Fruit fly (Drosophila melanogaster): ENCODE data around the gene CG32112.

CG32112 gene

DNA sequence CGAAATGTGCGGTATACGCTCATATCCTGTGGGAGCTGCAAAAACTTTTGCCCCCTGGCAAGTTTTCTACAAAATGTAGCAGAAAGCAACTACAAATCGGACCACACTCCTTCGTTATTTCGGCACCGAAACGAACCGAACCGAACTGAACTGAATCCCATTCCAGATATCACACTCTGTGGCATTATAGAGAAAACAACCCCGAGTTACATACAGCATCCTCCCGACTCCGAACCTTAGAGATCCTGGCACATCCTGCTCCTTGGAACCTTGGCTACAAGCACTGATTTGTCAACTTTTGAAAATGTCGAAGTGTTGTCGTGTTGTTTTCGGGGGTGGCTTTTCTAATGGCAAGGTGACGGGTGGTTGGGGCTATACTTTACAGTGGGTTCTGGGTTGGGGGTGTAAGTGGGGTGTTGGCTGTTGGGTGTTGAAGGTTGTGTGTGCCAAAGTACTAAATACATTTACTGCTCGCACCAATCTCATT, 41.0 kb upstream of the CG32112 start (continued):
- TF ChIP-seq sqz (GFP tag; optimal IDR thresholded peaks at IDR 0.05), result no peak

DNA sequence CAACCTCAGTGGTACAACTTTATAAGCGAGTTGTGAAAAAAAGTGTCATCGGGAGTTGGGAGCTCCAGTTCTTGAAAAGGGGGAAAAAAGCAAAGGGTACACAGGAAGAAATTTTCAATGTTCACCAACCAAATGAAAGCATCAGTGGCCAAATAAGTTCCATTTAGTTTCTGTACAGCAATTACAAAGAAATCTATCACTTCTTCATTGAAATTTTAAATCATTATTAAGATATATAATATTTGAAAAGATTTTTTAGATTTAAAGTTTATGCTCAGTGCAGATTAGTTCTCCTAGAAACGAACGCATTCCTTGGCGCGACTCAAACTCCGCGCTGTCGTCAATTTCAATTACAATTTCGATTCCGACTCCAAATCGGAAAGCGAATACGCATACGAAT, 40.2 kb upstream of the CG32112 start:
- TF ChIP-seq Awh (GFP tag; IDR thresholded peaks at IDR 0.05) (no peak), CG17385 (GFP tag; optimal IDR thresholded peaks at IDR 0.05) (no peak), CG9727 (GFP tag; optimal IDR thresholded peaks at IDR 0.05) (peak; percentile 18), trem (tag; optimal IDR thresholded peaks at IDR 0.05) (peak; percentile 17), CG2712 (tag; optimal IDR thresholded peaks at IDR 0.05) (peak; percentile 36), CG2875 (GFP tag; optimal IDR thresholded peaks at IDR 0.05) (peak; percentile 20), CG10979 (tag; optimal IDR thresholded peaks at IDR 0.05) (peak; percentile 11), Fer2 (tag; optimal IDR thresholded peaks at IDR 0.05) (no peak), Dad (GFP tag; optimal IDR thresholded peaks at IDR 0.05) (no peak), Taf1 (GFP tag; IDR thresholded peaks at IDR 0.05) (no peak), pros (GFP tag; optimal IDR thresholded peaks at IDR 0.05) (no peak), Dip3 (GFP tag; optimal IDR thresholded peaks at IDR 0.05) (no peak), dm (GFP tag; optimal IDR thresholded peaks at IDR 0.05) (no peak), bsh (GFP tag; optimal IDR thresholded peaks at IDR 0.05) (peak in 1 of 2 experiments; percentile 52), Oli (tag; optimal IDR thresholded peaks at IDR 0.05) (peak; percentile 6), ssp (GFP tag; IDR thresholded peaks at IDR 0.05) (no peak), Xrp1 (GFP tag; IDR thresholded peaks at IDR 0.05) (peak; percentile 8; the same call in 1 of the 2 replicates), ems (GFP tag; optimal IDR thresholded peaks at IDR 0.05) (no peak), Dek (tag; optimal IDR thresholded peaks at IDR 0.05) (no peak), phol (tag; optimal IDR thresholded peaks at IDR 0.05) (peak; percentile 28), sd (tag; optimal IDR thresholded peaks at IDR 0.05) (no peak), hkb (optimal IDR thresholded peaks at IDR 0.05) (no peak), hkb (GFP tag; IDR thresholded peaks at IDR 0.05) (0 out of 2 replicates have a peak, but pooled peaks have one; percentile 6), CG6254 (GFP tag; optimal IDR thresholded peaks at IDR 0.05) (no peak), CG11085 (GFP tag; IDR thresholded peaks at IDR 0.05) (no peak), CG7928 (GFP tag; optimal IDR thresholded peaks at IDR 0.05) (no peak), Hr78 (GFP tag; optimal IDR thresholded peaks at IDR 0.05) (no peak), dimm (GFP tag; IDR thresholded peaks at IDR 0.05) (no peak), ATbp (GFP tag; optimal IDR thresholded peaks at IDR 0.05) (no peak), Adf1 (GFP tag; IDR thresholded peaks at IDR 0.05) (no peak), CG11504 (tag; optimal IDR thresholded peaks at IDR 0.05) (no peak), yki (optimal IDR thresholded peaks at IDR 0.05) (no peak), gsb (GFP tag; IDR thresholded peaks at IDR 0.05) (no peak), crp (GFP tag; optimal IDR thresholded peaks at IDR 0.05) (no peak), CG3163 (GFP tag; optimal IDR thresholded peaks at IDR 0.05) (no peak), HLH54F (GFP tag; optimal IDR thresholded peaks at IDR 0.05) (no peak), Fer1 (GFP tag; optimal IDR thresholded peaks at IDR 0.05) (no peak), CG6683 (GFP tag; optimal IDR thresholded peaks at IDR 0.05) (no peak), CG17802 (tag; optimal IDR thresholded peaks at IDR 0.05) (no peak), amos (GFP tag; IDR thresholded peaks at IDR 0.05; ENCODE audit: partially characterized antibody) (no peak), wek (GFP tag; optimal IDR thresholded peaks at IDR 0.05) (no peak), pho (GFP tag; optimal IDR thresholded peaks at IDR 0.05) (no peak), MESR4 (GFP tag; optimal IDR thresholded peaks at IDR 0.05) (no peak), crc (GFP tag; optimal IDR thresholded peaks at IDR 0.05) (no peak), CG11560 (tag; IDR thresholded peaks at IDR 0.05) (no peak), wdn (GFP tag; IDR thresholded peaks at IDR 0.05) (no peak), CG30020 (tag; optimal IDR thresholded peaks at IDR 0.05) (no peak), CG12659 (GFP tag; optimal IDR thresholded peaks at IDR 0.05) (no peak)
